Fruit fly (Drosophila melanogaster) whole organism, prepupa: ENCODE data around the gene scyl.

Source experiments
- Eip78C ChIP-seq: fragments of 200-800 bp; sonication (Bioruptor generic); peaks from one replicate; lab custom pipeline; 2016; ENCODE audit warnings: missing biosample characterization, missing genetic modification characterization
- Ets96B ChIP-seq: fragments of 200-800 bp; optimal IDR thresholded peaks from 2 replicates; lab custom pipeline; 2019; ENCODE audit warnings: missing biosample characterization, mild to moderate bottlenecking, missing genetic modification characterization, moderate library complexity

DNA sequence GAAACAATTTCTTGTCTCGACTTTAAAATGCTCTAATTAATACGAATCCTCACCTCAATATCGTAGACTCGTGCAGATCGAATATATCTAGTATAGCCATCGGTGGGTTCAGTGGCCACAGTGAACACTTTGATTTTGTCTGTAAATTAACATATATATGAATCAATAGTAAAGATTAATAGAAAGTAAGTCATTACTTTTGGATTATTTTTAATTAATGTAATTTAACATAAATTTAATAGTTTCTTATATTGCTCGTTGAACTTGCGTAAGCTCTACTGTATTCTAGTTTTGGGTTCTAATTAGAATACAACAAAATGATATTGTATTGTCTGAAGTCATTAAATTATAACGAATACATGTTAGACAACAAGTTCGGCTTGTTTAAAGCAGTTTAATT, 47.3 kb upstream of the scyl start:
- no peak for TF ChIP-seq Ets96B (tag; lab: Kevin White, UChicago)
- TF ChIP-seq Eip78C (GFP tag; lab: Kevin White, UChicago), result no peak
